Fruit fly (Drosophila melanogaster): ENCODE results near the gene Ire1.

DNA sequence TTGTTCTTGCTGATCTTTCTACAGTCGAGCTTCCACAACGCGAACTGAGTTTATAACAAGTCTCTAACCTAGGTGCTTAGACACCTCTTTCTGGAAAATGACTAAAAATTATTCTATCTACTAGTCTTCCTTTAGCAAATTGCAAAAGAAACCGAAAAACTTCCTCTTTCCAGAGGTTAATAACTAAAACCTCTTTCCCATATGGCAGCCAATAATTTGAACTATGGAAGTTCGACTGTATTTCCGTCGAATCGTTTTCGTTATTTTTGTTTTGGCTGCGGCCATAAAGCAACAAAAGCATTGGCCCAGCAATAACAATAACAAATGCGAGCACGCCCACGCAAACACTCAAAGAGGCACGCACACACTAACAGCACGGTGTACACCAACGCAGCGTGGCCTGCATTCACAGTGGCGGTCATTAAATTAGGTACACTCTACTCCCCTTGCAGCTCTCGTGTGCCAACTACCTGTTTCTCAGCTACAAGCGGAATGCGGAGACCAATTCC, 19.4 kb upstream of the Ire1 start:
- TF ChIP-seq CG14711 (tag; optimal IDR thresholded peaks at IDR 0.05) (peak; percentile 35), ovo (GFP tag; optimal IDR thresholded peaks at IDR 0.05) (no peak), tj (GFP tag; optimal IDR thresholded peaks at IDR 0.05) (peak; percentile 11), Crg-1 (GFP tag; optimal IDR thresholded peaks at IDR 0.05) (peak; percentile 26), CG1620 (GFP tag; optimal IDR thresholded peaks at IDR 0.05) (peak; percentile 18), kay (GFP tag; ENCODE audit: borderline replicate concordance) (no peak), cnc (optimal IDR thresholded peaks at IDR 0.05) (no peak), CG7045 (GFP tag; optimal IDR thresholded peaks at IDR 0.05) (no peak)

All from whole organism, adult.